Worm (Caenorhabditis elegans): ENCODE data around the gene F26F12.3.

The F26F12.3 gene

DNA sequence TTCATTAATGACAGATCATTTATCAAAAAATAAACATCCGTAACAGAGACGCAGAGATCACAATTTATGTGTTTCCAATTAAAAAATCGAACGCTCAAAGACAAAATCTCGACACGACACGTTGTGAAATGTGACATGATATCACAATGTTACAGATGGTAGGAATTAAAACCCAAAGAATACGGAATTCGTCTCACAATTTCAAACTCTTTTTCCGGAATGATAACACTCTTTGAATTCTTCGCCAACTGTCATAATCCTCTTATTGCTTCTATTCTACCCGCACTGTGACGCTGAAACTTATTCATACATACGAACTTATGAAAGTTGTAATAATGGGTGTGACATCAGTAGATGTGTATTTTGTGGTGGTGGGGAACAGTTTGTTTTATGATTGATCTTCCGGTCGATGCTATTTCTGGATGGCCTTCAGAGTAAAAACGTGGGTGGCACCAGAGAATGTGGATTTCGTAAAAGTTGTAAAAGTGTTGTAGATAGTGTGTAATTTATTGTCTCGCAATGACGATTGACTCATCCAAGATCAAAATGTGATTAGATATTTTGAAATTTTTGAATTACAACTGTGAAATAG lies 29.0 kb downstream of the F26F12.3 start (continued):
- TF ChIP-seq ces-1 (GFP tag; optimal IDR thresholded peaks at IDR 0.05), result no peak
- no peak for TF ChIP-seq F44E2.7 (GFP tag; IDR thresholded peaks at IDR 0.05)
- no peak for TF ChIP-seq pha-4 (GFP tag; IDR thresholded peaks at IDR 0.05)
- TF ChIP-seq pha-4 (tag; optimal IDR thresholded peaks at IDR 0.05), result no peak
- peak; percentile 21 for TF ChIP-seq hlh-30 (tag; optimal IDR thresholded peaks at IDR 0.05; ENCODE audit: insufficient read depth)
- no peak for TF ChIP-seq lin-29 (GFP tag; IDR thresholded peaks at IDR 0.05)
- TF ChIP-seq F49E8.2 (tag; optimal IDR thresholded peaks at IDR 0.05; ENCODE audit: borderline replicate concordance), result no peak
- peak; percentile 49 for TF ChIP-seq nhr-48 (tag; optimal IDR thresholded peaks at IDR 0.05)
- TF ChIP-seq nhr-111 (GFP tag; optimal IDR thresholded peaks at IDR 0.05), result no peak
- no peak for TF ChIP-seq zag-1 (tag; optimal IDR thresholded peaks at IDR 0.05)

DNA sequence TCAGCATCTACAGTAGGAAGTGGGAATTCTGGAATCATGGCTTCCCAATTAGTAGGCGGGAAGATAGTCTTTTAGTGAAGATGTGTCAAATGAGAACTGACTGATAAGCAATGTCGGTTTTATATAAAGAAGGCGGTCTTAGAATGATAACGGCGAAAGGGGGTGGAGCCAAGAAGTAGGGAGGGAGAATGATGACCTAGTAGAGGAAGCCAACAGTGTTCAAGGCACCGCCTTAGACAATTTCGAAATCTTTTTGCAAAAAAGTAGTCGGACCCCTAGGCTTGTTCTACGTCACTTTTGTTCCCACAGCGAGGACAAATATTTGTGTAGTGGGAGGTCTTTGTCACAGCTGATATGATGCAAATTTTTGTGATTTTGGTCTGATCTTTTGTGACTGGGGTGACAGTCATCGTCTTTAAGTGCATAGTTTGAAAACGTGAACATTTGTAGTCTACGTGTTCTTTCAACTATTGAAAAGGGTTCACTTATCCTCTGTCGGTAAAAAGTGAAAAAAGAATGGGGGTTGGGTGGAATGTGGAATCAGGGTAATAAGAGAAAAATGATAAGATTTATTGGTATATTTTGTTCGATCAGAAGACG lies 32.4 kb downstream of the F26F12.3 start, which contains the start of gene ZC250.4:
Gene ZC250.4 (minus strand): TSS at position 78 of the 600 bp plus-strand sequence.
- TF ChIP-seq aha-1 (tag) (peak; percentile 74), tra-1 (GFP tag; IDR thresholded peaks at IDR 0.05) (0 out of 2 replicates have a peak, but pooled peaks have one; percentile 4), unc-39 (tag; optimal IDR thresholded peaks at IDR 0.05) (no peak), mes-2 (tag; optimal IDR thresholded peaks at IDR 0.05; ENCODE audit: poor library complexity, severe bottlenecking) (peak; percentile 20), ceh-32 (tag; optimal IDR thresholded peaks at IDR 0.05; ENCODE audit: poor library complexity) (no peak), nhr-102 (tag; optimal IDR thresholded peaks at IDR 0.05) (peak; percentile 39), ceh-28 (tag; optimal IDR thresholded peaks at IDR 0.05) (no peak), snpc-1.2 (GFP tag; IDR thresholded peaks at IDR 0.05) (no peak), jun-1 (tag; optimal IDR thresholded peaks at IDR 0.05) (no peak), Y5F2A.4 (GFP tag; optimal IDR thresholded peaks at IDR 0.05) (no peak), madf-9 (GFP tag; conservative IDR thresholded peaks at IDR 0.05) (no peak), nhr-48 (tag; optimal IDR thresholded peaks at IDR 0.05) (peak; percentile 51), ama-1 (optimal IDR thresholded peaks at IDR 0.05) (peak; percentile 21), lsy-2 (tag; optimal IDR thresholded peaks at IDR 0.05) (no peak), mxl-2 (GFP tag; conservative IDR thresholded peaks at IDR 0.05) (no peak), hlh-11 (tag; optimal IDR thresholded peaks at IDR 0.05) (peak; percentile 50), nhr-10 (tag; optimal IDR thresholded peaks at IDR 0.05) (no peak), php-3 (GFP tag; IDR thresholded peaks at IDR 0.05) (no peak), unc-62 (GFP tag; optimal IDR thresholded peaks at IDR 0.05 in 1 of 2) (peak in 1 of 2 experiments; percentile 14), unc-62 (tag; optimal IDR thresholded peaks at IDR 0.05) (no peak), dmd-6 (GFP tag; IDR thresholded peaks at IDR 0.05) (peak; percentile 54; the same call in 1 of the 2 replicates), nhr-25 (tag; optimal IDR thresholded peaks at IDR 0.05; ENCODE audit: borderline replicate concordance, insufficient read depth) (no peak), saeg-2 (GFP tag; IDR thresholded peaks at IDR 0.05) (no peak), lin-29 (GFP tag; IDR thresholded peaks at IDR 0.05) (no peak), F49E8.2 (tag; optimal IDR thresholded peaks at IDR 0.05; ENCODE audit: borderline replicate concordance) (no peak), nhr-28 (tag; optimal IDR thresholded peaks at IDR 0.05) (peak; percentile 12), dve-1 (tag; optimal IDR thresholded peaks at IDR 0.05; ENCODE audit: insufficient read depth) (peak; percentile 41), hif-1 (tag; optimal IDR thresholded peaks at IDR 0.05) (peak in 1 of 2 experiments; percentile 73), dmd-8 (GFP tag; IDR thresholded peaks at IDR 0.05) (no peak), pqm-1 (tag; optimal IDR thresholded peaks at IDR 0.05) (no peak), madf-5 (GFP tag; IDR thresholded peaks at IDR 0.05) (no peak)

All from whole organism, L4 larva.